Worm (Caenorhabditis elegans) whole organism, late embryonic: ENCODE data around the gene ncr-1.

Source experiments
- C38D4.7 ChIP-seq: fragments of 200-800 bp; sonication (Bioruptor generic); optimal IDR thresholded peaks from 2 replicates; lab custom pipeline; 2018; ENCODE audit warnings: mild to moderate bottlenecking, missing genetic modification characterization, moderate library complexity, missing compliant biosample characterization
- F13H6.1 ChIP-seq: sonication (generic microtip); optimal IDR thresholded peaks from 2 replicates; lab custom pipeline; 2016; ENCODE audit warnings: missing genetic modification characterization, missing compliant biosample characterization
- K02D7.2 ChIP-seq: sonication (generic microtip); optimal IDR thresholded peaks from 2 replicates; lab custom pipeline; 2017; ENCODE audit warnings: mild to moderate bottlenecking, missing genetic modification characterization, missing compliant biosample characterization
- Y22D7AL.16 ChIP-seq: sonication (generic microtip); optimal IDR thresholded peaks from 2 replicates; lab custom pipeline; 2016; ENCODE audit warnings: missing genetic modification characterization, missing compliant biosample characterization
- ahr-1 ChIP-seq: sonication (generic microtip); optimal IDR thresholded peaks from 2 replicates; lab custom pipeline; 2016; ENCODE audit warnings: missing genetic modification characterization, missing compliant biosample characterization
- ceh-19 ChIP-seq: fragments of 200-800 bp; sonication (Bioruptor generic); optimal IDR thresholded peaks from 2 replicates; lab custom pipeline; 2018; ENCODE audit warnings: mild to moderate bottlenecking, missing genetic modification characterization, missing compliant biosample characterization
- ceh-30 ChIP-seq: fragments of 150-350 bp; optimal IDR thresholded peaks from 2 replicates; lab custom pipeline; 2014; ENCODE audit warnings: missing biosample characterization, missing genetic modification characterization
- ceh-31 ChIP-seq: sonication (generic microtip); optimal IDR thresholded peaks from 2 replicates; lab custom pipeline; 2016; ENCODE audit warnings: missing genetic modification characterization, missing compliant biosample characterization
- ceh-45 ChIP-seq: fragments of 200-800 bp; sonication (Bioruptor generic); IDR thresholded peaks from 2 replicates; pipeline ENCODE4 v1.3.6; 2022; ENCODE audit warnings: missing genetic modification reagents, missing genetic modification characterization, missing compliant biosample characterization
- ceh-48 ChIP-seq: sonication (generic microtip); optimal IDR thresholded peaks from 2 replicates; lab custom pipeline; 2016; ENCODE audit warnings: missing genetic modification characterization, inconsistent platforms, missing compliant biosample characterization
- ceh-6 ChIP-seq: fragments of 200-800 bp; sonication (Bioruptor generic); optimal IDR thresholded peaks from 2 replicates; lab custom pipeline; 2018; ENCODE audit warnings: mild to moderate bottlenecking, missing genetic modification characterization, missing compliant biosample characterization
- elt-2 ChIP-seq: sonication (generic microtip); optimal IDR thresholded peaks from 2 replicates; lab custom pipeline; 2016; ENCODE audit warnings: missing genetic modification reagents, missing genetic modification characterization, missing compliant biosample characterization
- elt-4 ChIP-seq: sonication (generic microtip); optimal IDR thresholded peaks from 2 replicates; lab custom pipeline; 2016; ENCODE audit warnings: missing genetic modification characterization, missing compliant biosample characterization
- ets-4 ChIP-seq: sonication (generic microtip); optimal IDR thresholded peaks from 2 replicates; lab custom pipeline; 2016; ENCODE audit warnings: missing genetic modification characterization, missing compliant biosample characterization
- eyg-1 ChIP-seq: sonication (generic microtip); optimal IDR thresholded peaks from 2 replicates; lab custom pipeline; 2016; ENCODE audit warnings: missing genotype, missing genetic modification characterization, missing compliant biosample characterization
- fax-1 ChIP-seq: sonication (generic microtip); optimal IDR thresholded peaks from 2 replicates; lab custom pipeline; 2016; ENCODE audit warnings: missing genotype, missing genetic modification characterization, missing compliant biosample characterization
- fkh-10 ChIP-seq: fragments of 150-350 bp; optimal IDR thresholded peaks from 2 replicates; lab custom pipeline; 2014; ENCODE audit warnings: missing biosample characterization, missing genetic modification reagents, missing genetic modification characterization
- hlh-15 ChIP-seq: sonication (generic microtip); optimal IDR thresholded peaks from 2 replicates; lab custom pipeline; 2016; ENCODE audit warnings: missing genetic modification characterization, missing compliant biosample characterization
- hlh-30 ChIP-seq: sonication (generic microtip); optimal IDR thresholded peaks from 2 replicates; lab custom pipeline; 2017; ENCODE audit warnings: antibody characterized with exemption, missing genetic modification characterization, missing compliant biosample characterization; ENCODE audit not compliant: insufficient read depth
- hlh-6 ChIP-seq: sonication (generic microtip); optimal IDR thresholded peaks from 2 replicates; lab custom pipeline; 2016; ENCODE audit warnings: missing genotype, missing genetic modification characterization, missing compliant biosample characterization
- lim-6 ChIP-seq: sonication (generic microtip); optimal IDR thresholded peaks from 2 replicates; lab custom pipeline; 2016; ENCODE audit warnings: missing genetic modification characterization, missing compliant biosample characterization
- nfya-1 ChIP-seq: sonication (generic microtip); optimal IDR thresholded peaks from 2 replicates; lab custom pipeline; 2017; ENCODE audit warnings: missing genetic modification characterization, mild to moderate bottlenecking, missing compliant biosample characterization, antibody characterized with exemption, moderate library complexity
- nhr-11 ChIP-seq: fragments of 150-350 bp; optimal IDR thresholded peaks from 2 replicates; lab custom pipeline; 2014; ENCODE audit warnings: missing biosample characterization, missing genetic modification characterization
- nhr-232 ChIP-seq: sonication (generic microtip); optimal IDR thresholded peaks from 2 replicates; lab custom pipeline; 2016; ENCODE audit warnings: missing genetic modification characterization, missing compliant biosample characterization
- npax-4 ChIP-seq: sonication (generic microtip); optimal IDR thresholded peaks from 2 replicates; lab custom pipeline; 2016; ENCODE audit warnings: missing genetic modification characterization, missing compliant biosample characterization
- pax-1 ChIP-seq: fragments of 150-350 bp; optimal IDR thresholded peaks from 2 replicates; lab custom pipeline; 2014; ENCODE audit warnings: missing biosample characterization, missing genetic modification characterization
- pha-4 ChIP-seq: fragments of 150-350 bp; optimal IDR thresholded peaks from 2 replicates; lab custom pipeline; 2018; ENCODE audit warnings: missing biosample characterization, missing genetic modification reagents, missing genetic modification characterization
- rnt-1 ChIP-seq: sonication (generic microtip); optimal IDR thresholded peaks from 2 replicates; lab custom pipeline; 2016; ENCODE audit warnings: missing genetic modification characterization, missing compliant biosample characterization
- sdc-2 ChIP-seq: sonication (generic microtip); optimal IDR thresholded peaks from 2 replicates; lab custom pipeline; 2016; ENCODE audit warnings: missing genotype, missing genetic modification characterization, missing compliant biosample characterization
- sox-2 ChIP-seq: fragments of 200-800 bp; sonication (Bioruptor generic); IDR thresholded peaks from 2 replicates; pipeline ENCODE4 v1.3.6; 2022; ENCODE audit warnings: missing genetic modification reagents, missing genetic modification characterization, missing compliant biosample characterization
- sox-4 ChIP-seq: sonication (generic microtip); optimal IDR thresholded peaks from 2 replicates; lab custom pipeline; 2017; ENCODE audit warnings: mild to moderate bottlenecking, missing genetic modification characterization, inconsistent platforms, missing compliant biosample characterization
- syd-9 ChIP-seq: sonication (generic microtip); optimal IDR thresholded peaks from 2 replicates; lab custom pipeline; 2016; ENCODE audit warnings: mild to moderate bottlenecking, missing genetic modification characterization, moderate library complexity, missing compliant biosample characterization
- tbx-2 ChIP-seq: sonication (generic microtip); optimal IDR thresholded peaks from 2 replicates; lab custom pipeline; 2016; ENCODE audit warnings: missing genetic modification characterization, missing compliant biosample characterization
- ttx-3 ChIP-seq: sonication (generic microtip); optimal IDR thresholded peaks from 2 replicates; lab custom pipeline; 2016; ENCODE audit warnings: missing genetic modification reagents, missing genetic modification characterization, missing compliant biosample characterization
- unc-3 ChIP-seq, 2 experiments: fragments of 200-800 bp in 1 of 2; sonication (Bioruptor generic) in 1 of 2; sonication (generic microtip) in 1 of 2; conservative IDR thresholded peaks in 1 of 2; optimal IDR thresholded peaks in 1 of 2; 2 replicates each; pipeline versions ENCODE4 v1.3.6 to Lab custom; 2016 to 2022; ENCODE audit warnings: missing compliant biosample characterization in 2 of 2, missing genetic modification characterization in 2 of 2, missing genetic modification reagents in 1 of 2
- unc-55 ChIP-seq: sonication (generic microtip); optimal IDR thresholded peaks from 2 replicates; lab custom pipeline; 2017; ENCODE audit warnings: missing biosample characterization, missing genetic modification reagents, missing genetic modification characterization
- ztf-16 ChIP-seq: sonication (generic microtip); optimal IDR thresholded peaks from 2 replicates; lab custom pipeline; 2017; ENCODE audit warnings: missing genetic modification characterization, missing compliant biosample characterization

Gene ncr-1

ce11 chrX:4523315-4523714 is 34.7 kb upstream of the ncr-1 start:
- TF ChIP-seq ceh-45 = no peak
- TF ChIP-seq ztf-16 (tag; lab: Kevin White, UChicago) = no peak
- no peak for TF ChIP-seq syd-9
- no peak for TF ChIP-seq ahr-1
- no peak for TF ChIP-seq elt-4 (tag; lab: Kevin White, UChicago)
- no peak for TF ChIP-seq hlh-30 (tag; lab: Kevin White, UChicago)
- TF ChIP-seq ceh-6 (GFP tag; lab: Kevin White, UChicago) = no peak
- TF ChIP-seq ets-4 (tag; lab: Kevin White, UChicago) = no peak
- TF ChIP-seq fkh-10 (GFP tag; lab: Kevin White, UChicago) = no peak
- no peak for TF ChIP-seq nhr-11 (tag; lab: Kevin White, UChicago)
- no peak for TF ChIP-seq npax-4
- TF ChIP-seq ceh-19 (GFP tag; lab: Kevin White, UChicago) = no peak
- TF ChIP-seq hlh-15 (tag; lab: Kevin White, UChicago) = no peak
- no peak for TF ChIP-seq Y22D7AL.16 (tag; lab: Kevin White, UChicago)
- TF ChIP-seq hlh-6 (tag; lab: Kevin White, UChicago) = no peak
- no peak for TF ChIP-seq sox-4 (tag; lab: Kevin White, UChicago)
- TF ChIP-seq unc-3 (GFP tag; conservative IDR thresholded peaks at IDR 0.05; lab: Robert Waterston, UW) = no peak
- TF ChIP-seq unc-3 (tag; optimal IDR thresholded peaks at IDR 0.05; lab: Kevin White, UChicago) = no peak
- no peak for TF ChIP-seq fax-1 (tag; lab: Kevin White, UChicago)
- TF ChIP-seq pax-1 (tag; lab: Kevin White, UChicago) = no peak
- no peak for TF ChIP-seq elt-2 (tag; lab: Kevin White, UChicago)

ce11 chrX:4521837-4522816 is 33.5 kb upstream of the ncr-1 start, which contains the start of gene C07A12.7:
TSS of gene C07A12.7 (minus strand) at chrX:4522144.
- TF ChIP-seq tbx-2 (tag; lab: Kevin White, UChicago) = peak; percentile 11
- peak; percentile 11 for TF ChIP-seq unc-55 (GFP tag; lab: Kevin White, UChicago)
- peak; percentile 2 for TF ChIP-seq sdc-2 (tag; lab: Kevin White, UChicago)
- peak; percentile 24 for TF ChIP-seq elt-2 (tag; lab: Kevin White, UChicago)
- peak; percentile 12 for TF ChIP-seq nfya-1 (tag; lab: Kevin White, UChicago)
- TF ChIP-seq C38D4.7 (GFP tag; lab: Kevin White, UChicago) = no peak
- no peak for TF ChIP-seq pha-4 (tag; lab: Kevin White, UChicago)
- peak; percentile 69 for TF ChIP-seq rnt-1 (tag; lab: Kevin White, UChicago)
- TF ChIP-seq ceh-31 (tag; lab: Kevin White, UChicago) = no peak
- no peak for TF ChIP-seq F13H6.1 (tag; lab: Kevin White, UChicago)
- TF ChIP-seq sox-2 = no peak
- TF ChIP-seq nhr-232 (tag; lab: Kevin White, UChicago) = no peak
- no peak for TF ChIP-seq ceh-30 (tag; lab: Kevin White, UChicago)
- TF ChIP-seq fkh-10 (GFP tag; lab: Kevin White, UChicago) = no peak
- no peak for TF ChIP-seq eyg-1
- TF ChIP-seq K02D7.2 (tag; lab: Kevin White, UChicago) = no peak
- no peak for TF ChIP-seq hlh-6 (tag; lab: Kevin White, UChicago)
- no peak for TF ChIP-seq Y22D7AL.16 (tag; lab: Kevin White, UChicago)

DNA sequence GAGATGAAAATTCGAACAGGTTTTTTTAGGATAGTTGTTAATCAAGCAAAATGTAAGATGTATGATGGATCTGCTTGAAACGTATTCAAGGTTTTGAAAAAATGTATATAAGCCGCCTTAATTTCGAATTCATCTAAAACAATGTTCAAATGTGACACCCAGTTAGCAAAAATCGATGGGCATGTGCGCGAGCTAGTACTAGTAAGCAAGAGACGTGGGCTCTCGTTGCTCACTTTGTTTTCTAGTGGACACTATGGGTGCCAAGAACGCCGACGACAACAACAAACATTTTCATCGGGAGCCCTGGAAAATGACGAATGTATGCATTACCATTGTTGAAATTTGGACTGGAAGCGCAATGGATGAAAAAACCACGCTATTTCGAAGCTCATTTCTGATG is 32.5 kb upstream of the ncr-1 start:
- TF ChIP-seq ttx-3 (no peak), tbx-2 (tag; lab: Kevin White, UChicago) (no peak), ceh-48 (peak; percentile 54), lim-6 (tag; lab: Kevin White, UChicago) (no peak)
